Comparison of ENCODE assay signal across 6 fruit fly cellular contexts in genomic region chrX:8676631-8677224, dm6.
TF ChIP-seq lines count a peak whose summit lies in the region.

Gene Rubicon (plus strand): TSS chrX:8677063.

- peak; percentile 98 to 99 for TF ChIP-seq CTCF in S2 (optimal IDR thresholded peaks at IDR 0.05; lab: Kevin White, UChicago)
- peak; percentile 96 for TF ChIP-seq CTCF in whole organism, embryonic (GFP tag; optimal IDR thresholded peaks at IDR 0.05; lab: Kevin White, UChicago)

TF ChIP-seq in whole organism, adult, 20 proteins besides CTCF, POLR2A, EP300 and RAD21:
- TF ChIP-seq CG12768 (GFP tag; optimal IDR thresholded peaks at IDR 0.05; lab: Kevin White, UChicago) (no peak), CG1620 (GFP tag; optimal IDR thresholded peaks at IDR 0.05; lab: Kevin White, UChicago) (peak; percentile 66), Crg-1 (GFP tag; optimal IDR thresholded peaks at IDR 0.05; lab: Kevin White, UChicago) (peak; percentile 31), bab1 (GFP tag; optimal IDR thresholded peaks at IDR 0.05; lab: Kevin White, UChicago) (peak; percentile 79), tj (GFP tag; optimal IDR thresholded peaks at IDR 0.05; lab: Kevin White, UChicago) (peak; percentile 60), CG33017 (tag; optimal IDR thresholded peaks at IDR 0.05; lab: Kevin White, UChicago) (no peak), Mnt (GFP tag; optimal IDR thresholded peaks at IDR 0.05; lab: Kevin White, UChicago) (peak; percentile 68), Hr96 (GFP tag; optimal IDR thresholded peaks at IDR 0.05; lab: Kevin White, UChicago) (peak; percentile 36), cnc (optimal IDR thresholded peaks at IDR 0.05; lab: Kevin White, UChicago) (no peak), kay (GFP tag; lab: Kevin White, UChicago; ENCODE audit: borderline replicate concordance) (no peak), pad (GFP tag; optimal IDR thresholded peaks at IDR 0.05; lab: Kevin White, UChicago) (peak; percentile 70), CG7101 (tag; optimal IDR thresholded peaks at IDR 0.05; lab: Kevin White, UChicago) (peak; percentile 40), CG7045 (GFP tag; optimal IDR thresholded peaks at IDR 0.05; lab: Kevin White, UChicago) (no peak), cic (GFP tag; optimal IDR thresholded peaks at IDR 0.05; lab: Kevin White, UChicago) (peak; percentile 23), ovo (GFP tag; optimal IDR thresholded peaks at IDR 0.05; lab: Kevin White, UChicago) (peak; percentile 98)
TF ChIP-seq in whole organism, adult: peak in this region for 10.

TF ChIP-seq in whole organism, embryonic, 481 proteins besides CTCF, POLR2A, EP300 and RAD21 (continues in another document):
- TF ChIP-seq cwo (GFP tag; optimal IDR thresholded peaks at IDR 0.05; lab: Kevin White, UChicago) (no peak), bcd (GFP tag; optimal IDR thresholded peaks at IDR 0.05; lab: Kevin White, UChicago) (peak; percentile 32), ken (GFP tag; IDR thresholded peaks at IDR 0.05; lab: Robert Waterston, UW) (peak; percentile 65; the same call in 2 of the 3 replicates), CG34224 (GFP tag; IDR thresholded peaks at IDR 0.05; lab: Robert Waterston, UW; ENCODE audit: partially characterized antibody) (peak; percentile 91), tin (GFP tag; optimal IDR thresholded peaks at IDR 0.05; lab: Kevin White, UChicago) (peak; percentile 22), CG10431 (GFP tag; optimal IDR thresholded peaks at IDR 0.05; lab: Kevin White, UChicago) (no peak), cg (GFP tag; optimal IDR thresholded peaks at IDR 0.05; lab: Kevin White, UChicago) (peak; percentile 51), CG10979 (tag; optimal IDR thresholded peaks at IDR 0.05; lab: Kevin White, UChicago) (peak; percentile 30), CG34422 (GFP tag; IDR thresholded peaks at IDR 0.05; lab: Robert Waterston, UW) (peak; percentile 61; the same call in 1 of the 3 replicates), CG10462 (GFP tag; optimal IDR thresholded peaks at IDR 0.05; lab: Kevin White, UChicago) (peak; percentile 96), CG12299 (tag; optimal IDR thresholded peaks at IDR 0.05; lab: Kevin White, UChicago) (peak; percentile 13), Ada2b (GFP tag; IDR thresholded peaks at IDR 0.05; lab: Robert Waterston, UW) (no peak), Nf-YB (GFP tag; optimal IDR thresholded peaks at IDR 0.05; lab: Kevin White, UChicago) (peak; percentile 96), so (GFP tag; IDR thresholded peaks at IDR 0.05; lab: Robert Waterston, UW) (no peak; the same call in 2 of the 3 replicates), lola (GFP tag; optimal IDR thresholded peaks at IDR 0.05; lab: Kevin White, UChicago) (no peak), hth (optimal IDR thresholded peaks at IDR 0.05; lab: Kevin White, UChicago) (no peak), CG6654 (GFP tag; optimal IDR thresholded peaks at IDR 0.05; lab: Kevin White, UChicago) (no peak), Fer2 (tag; optimal IDR thresholded peaks at IDR 0.05; lab: Kevin White, UChicago) (no peak), tio (GFP tag; optimal IDR thresholded peaks at IDR 0.05; lab: Kevin White, UChicago) (no peak)

TF ChIP-seq in whole organism, prepupa, 60 proteins besides CTCF, POLR2A, EP300 and RAD21 (continues in another document):
- no peak for TF ChIP-seq CG11902 (GFP tag; optimal IDR thresholded peaks at IDR 0.05; lab: Kevin White, UChicago)
- peak; percentile 29 for TF ChIP-seq CG3919 (GFP tag; optimal IDR thresholded peaks at IDR 0.05; lab: Kevin White, UChicago)
- no peak for TF ChIP-seq Blimp-1 (GFP tag; optimal IDR thresholded peaks at IDR 0.05; lab: Kevin White, UChicago)
- TF ChIP-seq dac (GFP tag; optimal IDR thresholded peaks at IDR 0.05; lab: Kevin White, UChicago) = peak; percentile 42
- TF ChIP-seq lz (GFP tag; optimal IDR thresholded peaks at IDR 0.05; lab: Kevin White, UChicago) = no peak
- TF ChIP-seq achi (GFP tag; optimal IDR thresholded peaks at IDR 0.05; lab: Kevin White, UChicago) = peak; percentile 4
- TF ChIP-seq CG3032 (tag; optimal IDR thresholded peaks at IDR 0.05; lab: Kevin White, UChicago) = peak; percentile 53
- TF ChIP-seq CG34406 (GFP tag; optimal IDR thresholded peaks at IDR 0.05; lab: Kevin White, UChicago) = no peak
- TF ChIP-seq salr (GFP tag; optimal IDR thresholded peaks at IDR 0.05; lab: Kevin White, UChicago) = peak in 1 of 2 experiments; percentile 66
- no peak for TF ChIP-seq CG11762 (GFP tag; optimal IDR thresholded peaks at IDR 0.05; lab: Kevin White, UChicago; ENCODE audit: insufficient read depth)
- no peak for TF ChIP-seq Ets21C (GFP tag; optimal IDR thresholded peaks at IDR 0.05; lab: Kevin White, UChicago)
- TF ChIP-seq svp (GFP tag; lab: Kevin White, UChicago) = peak; percentile 44
- TF ChIP-seq Hr39 (GFP tag; optimal IDR thresholded peaks at IDR 0.05; lab: Kevin White, UChicago) = no peak
- peak; percentile 4 for TF ChIP-seq OdsH (GFP tag; optimal IDR thresholded peaks at IDR 0.05; lab: Kevin White, UChicago)
- peak; percentile 70 for TF ChIP-seq CG15336 (GFP tag; IDR thresholded peaks at IDR 0.05; lab: Robert Waterston, UW)
- TF ChIP-seq CG6163 (GFP tag; IDR thresholded peaks at IDR 0.05; lab: Robert Waterston, UW) = peak; percentile 84
- no peak for TF ChIP-seq CG4318 (GFP tag; optimal IDR thresholded peaks at IDR 0.05; lab: Kevin White, UChicago)
- peak; percentile 82 for TF ChIP-seq CG8119 (GFP tag; IDR thresholded peaks at IDR 0.05; lab: Robert Waterston, UW)
- TF ChIP-seq CG16779 (tag; optimal IDR thresholded peaks at IDR 0.05; lab: Kevin White, UChicago) = peak; percentile 64
- TF ChIP-seq fd59A (GFP tag; optimal IDR thresholded peaks at IDR 0.05; lab: Kevin White, UChicago) = peak; percentile 50

TF ChIP-seq in whole organism, pupa, 21 proteins besides CTCF, POLR2A, EP300 and RAD21:
- TF ChIP-seq CG17806 (tag; optimal IDR thresholded peaks at IDR 0.05; lab: Kevin White, UChicago) (peak; percentile 44), CG10348 (GFP tag; IDR thresholded peaks at IDR 0.05; lab: Robert Waterston, UW) (no peak), Ets98B (GFP tag; IDR thresholded peaks at IDR 0.05; lab: Robert Waterston, UW) (peak; percentile 71), CG34367 (tag; optimal IDR thresholded peaks at IDR 0.05; lab: Kevin White, UChicago) (peak; percentile 73), gl (tag; optimal IDR thresholded peaks at IDR 0.05; lab: Kevin White, UChicago) (peak; percentile 84), D1 (tag; optimal IDR thresholded peaks at IDR 0.05; lab: Kevin White, UChicago) (no peak), Pif1A (GFP tag; optimal IDR thresholded peaks at IDR 0.05; lab: Kevin White, UChicago) (no peak), Snoo (tag; optimal IDR thresholded peaks at IDR 0.05; lab: Kevin White, UChicago) (peak; percentile 26), CG32121 (GFP tag; IDR thresholded peaks at IDR 0.05; lab: Robert Waterston, UW) (peak; percentile 84), Pif1B (GFP tag; optimal IDR thresholded peaks at IDR 0.05; lab: Kevin White, UChicago) (no peak), CG9948 (tag; optimal IDR thresholded peaks at IDR 0.05; lab: Kevin White, UChicago) (peak; percentile 53), CG12605 (GFP tag; IDR thresholded peaks at IDR 0.05; lab: Robert Waterston, UW) (peak; percentile 90), CG8301 (tag; optimal IDR thresholded peaks at IDR 0.05; lab: Kevin White, UChicago) (peak; percentile 50), CG14655 (GFP tag; optimal IDR thresholded peaks at IDR 0.05; lab: Kevin White, UChicago) (peak; percentile 72), CG15710 (tag; optimal IDR thresholded peaks at IDR 0.05; lab: Kevin White, UChicago) (peak; percentile 62), CG4496 (GFP tag; IDR thresholded peaks at IDR 0.05; lab: Robert Waterston, UW) (peak; percentile 88), CG13204 (GFP tag; optimal IDR thresholded peaks at IDR 0.05; lab: Kevin White, UChicago) (peak; percentile 50), rn (GFP tag; IDR thresholded peaks at IDR 0.05; lab: Robert Waterston, UW) (peak; percentile 72), CG8159 (tag; optimal IDR thresholded peaks at IDR 0.05; lab: Kevin White, UChicago) (peak; percentile 57), EcR (GFP tag; optimal IDR thresholded peaks at IDR 0.05; lab: Kevin White, UChicago) (peak; percentile 13), fd96Ca (GFP tag; IDR thresholded peaks at IDR 0.05; lab: Robert Waterston, UW) (peak; percentile 81)

TF ChIP-seq in whole organism, wandering third instar larva, 38 proteins besides CTCF, POLR2A, EP300 and RAD21 (continues in another document):
- TF ChIP-seq Abd-B (GFP tag; optimal IDR thresholded peaks at IDR 0.05; lab: Kevin White, UChicago) = no peak
- peak; percentile 0 for TF ChIP-seq h (GFP tag; optimal IDR thresholded peaks at IDR 0.05; lab: Kevin White, UChicago)
- TF ChIP-seq Dfd (GFP tag; optimal IDR thresholded peaks at IDR 0.05; lab: Kevin White, UChicago) = no peak
- no peak for TF ChIP-seq ey (GFP tag; optimal IDR thresholded peaks at IDR 0.05; lab: Kevin White, UChicago)
- no peak for TF ChIP-seq Vsx2 (GFP tag; optimal IDR thresholded peaks at IDR 0.05; lab: Kevin White, UChicago; ENCODE audit: partially characterized antibody)
- TF ChIP-seq jim (GFP tag; optimal IDR thresholded peaks at IDR 0.05; lab: Kevin White, UChicago) = peak; percentile 16
- TF ChIP-seq Sp1 (GFP tag; optimal IDR thresholded peaks at IDR 0.05; lab: Kevin White, UChicago) = peak; percentile 24
- no peak for TF ChIP-seq Mio (GFP tag; optimal IDR thresholded peaks at IDR 0.05; lab: Kevin White, UChicago)
- TF ChIP-seq rgr (GFP tag; optimal IDR thresholded peaks at IDR 0.05; lab: Kevin White, UChicago) = peak; percentile 19
- TF ChIP-seq br (GFP tag; optimal IDR thresholded peaks at IDR 0.05; lab: Kevin White, UChicago) = no peak
- no peak for TF ChIP-seq Hnf4 (GFP tag; optimal IDR thresholded peaks at IDR 0.05; lab: Kevin White, UChicago)
- no peak for TF ChIP-seq psq (GFP tag; optimal IDR thresholded peaks at IDR 0.05; lab: Kevin White, UChicago)
- TF ChIP-seq dsf (GFP tag; optimal IDR thresholded peaks at IDR 0.05; lab: Kevin White, UChicago; ENCODE audit: borderline replicate concordance) = no peak
- TF ChIP-seq CrebA (GFP tag; optimal IDR thresholded peaks at IDR 0.05; lab: Kevin White, UChicago; ENCODE audit: borderline replicate concordance) = no peak
- no peak for TF ChIP-seq foxo (GFP tag; optimal IDR thresholded peaks at IDR 0.05; lab: Kevin White, UChicago)
- peak; percentile 32 for TF ChIP-seq HLH106 (tag; optimal IDR thresholded peaks at IDR 0.05; lab: Kevin White, UChicago)
- no peak for TF ChIP-seq fru (GFP tag; optimal IDR thresholded peaks at IDR 0.05; lab: Kevin White, UChicago)
- TF ChIP-seq Hr83 (GFP tag; optimal IDR thresholded peaks at IDR 0.05; lab: Kevin White, UChicago; ENCODE audit: poor library complexity, severe bottlenecking) = no peak
- TF ChIP-seq Rel (GFP tag; optimal IDR thresholded peaks at IDR 0.05; lab: Kevin White, UChicago) = no peak
- TF ChIP-seq Rel (tag; optimal IDR thresholded peaks at IDR 0.05; lab: Kevin White, UChicago) = no peak
- no peak for TF ChIP-seq dmrt93B (GFP tag; optimal IDR thresholded peaks at IDR 0.05; lab: Kevin White, UChicago)
- peak; percentile 95 for TF ChIP-seq Myc (optimal IDR thresholded peaks at IDR 0.05; lab: Kevin White, UChicago)
- TF ChIP-seq lola (GFP tag; optimal IDR thresholded peaks at IDR 0.05; lab: Kevin White, UChicago) = no peak
- no peak for TF ChIP-seq GATAd (GFP tag; optimal IDR thresholded peaks at IDR 0.05; lab: Kevin White, UChicago)
- TF ChIP-seq sage (GFP tag; optimal IDR thresholded peaks at IDR 0.05; lab: Kevin White, UChicago) = no peak
- no peak for TF ChIP-seq pan (optimal IDR thresholded peaks at IDR 0.05; lab: Kevin White, UChicago)
